Fruit fly (Drosophila melanogaster) whole organism, embryonic: ENCODE results near the gene CG14664.

Experiments used
- Adf1 ChIP-seq: fragments of 200-800 bp; sonication (Bioruptor generic); IDR thresholded peaks from 2 replicates; pipeline ENCODE4 v1.3.6; 2022; ENCODE audit warnings: missing biosample characterization, missing genetic modification characterization
- Awh ChIP-seq: fragments of 200-800 bp; sonication (Bioruptor generic); IDR thresholded peaks from 2 replicates; pipeline ENCODE4, ENCODE4 v1.3.6; 2022; ENCODE audit warnings: missing biosample characterization, missing genetic modification characterization
- B-H2 ChIP-seq: fragments of 200-800 bp; sonication (Bioruptor generic); optimal IDR thresholded peaks from 2 replicates; lab custom pipeline; 2018; ENCODE audit warnings: missing biosample characterization, mild to moderate bottlenecking, missing genetic modification characterization
- BtbVII ChIP-seq: fragments of 200-800 bp; sonication (Bioruptor generic); optimal IDR thresholded peaks from 3 replicates; lab custom pipeline; 2017; ENCODE audit warnings: missing biosample characterization, mild to moderate bottlenecking, missing genetic modification characterization
- CG10274 ChIP-seq: fragments of 200-800 bp; sonication (Bioruptor generic); optimal IDR thresholded peaks from 3 replicates; lab custom pipeline; 2017; ENCODE audit warnings: missing biosample characterization, mild to moderate bottlenecking, missing genetic modification characterization
- CG10321 ChIP-seq: fragments of 200-800 bp; sonication (Bioruptor generic); IDR thresholded peaks from 2 replicates; pipeline ENCODE4 v1.3.6; 2022; ENCODE audit warnings: missing biosample characterization, missing genetic modification characterization
- CG11560 ChIP-seq: fragments of 200-800 bp; sonication (Bioruptor generic); IDR thresholded peaks from 3 replicates; pipeline ENCODE4 v1.3.6; 2022; ENCODE audit warnings: missing biosample characterization, missing genetic modification characterization
- CG11696 ChIP-seq: fragments of 200-800 bp; sonication (Bioruptor generic); IDR thresholded peaks from 2 replicates; pipeline ENCODE4 v1.3.6; 2022; ENCODE audit warnings: missing biosample characterization, missing genetic modification characterization
- CG13424 ChIP-seq: fragments of 200-800 bp; sonication (Bioruptor generic); optimal IDR thresholded peaks from 2 replicates; lab custom pipeline; 2019; ENCODE audit warnings: missing biosample characterization, mild to moderate bottlenecking, missing genetic modification characterization, moderate library complexity
- CG14441 ChIP-seq: fragments of 200-800 bp; sonication (Bioruptor generic); IDR thresholded peaks from 2 replicates; pipeline ENCODE4 v1.3.6; 2022; ENCODE audit warnings: missing biosample characterization, missing genetic modification characterization
- CG15269 ChIP-seq: fragments of 200-800 bp; sonication (Bioruptor generic); optimal IDR thresholded peaks from 2 replicates; lab custom pipeline; 2018; ENCODE audit warnings: missing biosample characterization, mild to moderate bottlenecking, missing genetic modification characterization, moderate library complexity
- CG17328 ChIP-seq: fragments of 200-800 bp; sonication (Bioruptor generic); IDR thresholded peaks from 2 replicates; pipeline ENCODE4 v1.3.6; 2022; ENCODE audit warnings: missing biosample characterization, missing genetic modification characterization
- CG1792 ChIP-seq: fragments of 200-800 bp; sonication (Bioruptor generic); optimal IDR thresholded peaks from 2 replicates; lab custom pipeline; 2016; ENCODE audit warnings: missing biosample characterization, missing genetic modification characterization
- CG2116 ChIP-seq: fragments of 200-800 bp; sonication (Bioruptor generic); optimal IDR thresholded peaks from 3 replicates; lab custom pipeline; 2018; ENCODE audit warnings: missing biosample characterization, mild to moderate bottlenecking, missing genetic modification characterization
- CG31365 ChIP-seq: fragments of 200-800 bp; sonication (Bioruptor generic); optimal IDR thresholded peaks from 2 replicates; lab custom pipeline; 2018; ENCODE audit warnings: missing biosample characterization, mild to moderate bottlenecking, missing genetic modification characterization
- CG3163 ChIP-seq: fragments of 200-800 bp; sonication (Bioruptor generic); optimal IDR thresholded peaks from 3 replicates; lab custom pipeline; 2016; ENCODE audit warnings: missing biosample characterization, missing genetic modification characterization
- CG3281 ChIP-seq: fragments of 200-800 bp; sonication (Bioruptor generic); optimal IDR thresholded peaks from 3 replicates; lab custom pipeline; 2017; ENCODE audit warnings: missing biosample characterization, mild to moderate bottlenecking, missing genetic modification characterization
- CG3995 ChIP-seq: fragments of 200-800 bp; sonication (Bioruptor generic); optimal IDR thresholded peaks from 3 replicates; lab custom pipeline; 2016; ENCODE audit warnings: missing biosample characterization, missing genetic modification characterization
- CG4854 ChIP-seq: fragments of 200-800 bp; sonication (Bioruptor generic); optimal IDR thresholded peaks from 2 replicates; lab custom pipeline; 2016; ENCODE audit warnings: missing biosample characterization, missing genetic modification characterization, inconsistent platforms
- CG6791 ChIP-seq: fragments of 200-800 bp; sonication (Bioruptor generic); IDR thresholded peaks from 3 replicates; pipeline ENCODE4 v1.3.6; 2022; ENCODE audit warnings: missing biosample characterization, missing genetic modification characterization; ENCODE audit not compliant: partially characterized antibody
- D19B ChIP-seq: fragments of 200-800 bp; sonication (Bioruptor generic); optimal IDR thresholded peaks from 2 replicates; lab custom pipeline; 2017; ENCODE audit warnings: missing biosample characterization, mild to moderate bottlenecking, missing genetic modification characterization
- Drgx ChIP-seq: fragments of 200-800 bp; sonication (Bioruptor generic); IDR thresholded peaks from 2 replicates; pipeline ENCODE4 v1.3.6; 2022; ENCODE audit warnings: missing biosample characterization, missing genetic modification characterization
- Eip74EF ChIP-seq, 2 experiments: fragments of 200-800 bp in 1 of 2; fragments of >200 bp in 1 of 2; sonication (Bioruptor generic) in 1 of 2; optimal IDR thresholded peaks; 2 replicates each; lab custom pipeline; 2017 to 2019; ENCODE audit warnings: missing biosample characterization in 2 of 2, missing genetic modification characterization in 2 of 2, mild to moderate bottlenecking in 1 of 2, moderate library complexity in 1 of 2
- Elba2 ChIP-seq: fragments of 200-800 bp; sonication (Bioruptor generic); optimal IDR thresholded peaks from 3 replicates; lab custom pipeline; 2016; ENCODE audit warnings: missing biosample characterization, missing genetic modification characterization
- MBD-R2 ChIP-seq: fragments of 200-800 bp; sonication (Bioruptor generic); IDR thresholded peaks from 2 replicates; pipeline ENCODE4 v1.3.6; 2022; ENCODE audit warnings: missing biosample characterization, missing genetic modification characterization
- MTF-1 ChIP-seq: fragments of 200-800 bp; sonication (Bioruptor generic); optimal IDR thresholded peaks from 2 replicates; lab custom pipeline; 2018; ENCODE audit warnings: missing biosample characterization, mild to moderate bottlenecking, missing genetic modification characterization, borderline replicate concordance
- Myb ChIP-seq: fragments of 200-800 bp; sonication (Bioruptor generic); optimal IDR thresholded peaks from 2 replicates; lab custom pipeline; 2016; ENCODE audit warnings: missing biosample characterization, missing genetic modification characterization
- Optix ChIP-seq: fragments of 200-800 bp; sonication (Bioruptor generic); IDR thresholded peaks from 3 replicates; pipeline ENCODE4 v1.3.6; 2022; ENCODE audit warnings: missing biosample characterization, missing genetic modification characterization
- Side ChIP-seq: fragments of 200-800 bp; sonication (Bioruptor generic); optimal IDR thresholded peaks from 2 replicates; lab custom pipeline; 2016; ENCODE audit warnings: missing biosample characterization, missing genetic modification characterization
- Taf1 ChIP-seq: fragments of 200-800 bp; sonication (Bioruptor generic); IDR thresholded peaks from 2 replicates; pipeline ENCODE4 v1.3.6; 2022; ENCODE audit warnings: missing biosample characterization, missing genetic modification characterization
- Xrp1 ChIP-seq: fragments of 200-800 bp; sonication (Bioruptor generic); IDR thresholded peaks from 2 replicates; pipeline ENCODE4 v1.3.6; 2022; ENCODE audit warnings: missing biosample characterization, missing genetic modification characterization
- ap ChIP-seq: fragments of 200-800 bp; sonication (Bioruptor generic); IDR thresholded peaks from 2 replicates; pipeline ENCODE4 v1.3.6; 2022; ENCODE audit warnings: missing biosample characterization, missing genetic modification characterization
- az2 ChIP-seq: fragments of 200-800 bp; sonication (Bioruptor generic); optimal IDR thresholded peaks from 3 replicates; lab custom pipeline; 2016; ENCODE audit warnings: missing biosample characterization, missing genetic modification characterization
- bcd ChIP-seq: fragments of 200-800 bp; sonication (Bioruptor generic); optimal IDR thresholded peaks from 2 replicates; lab custom pipeline; 2017; ENCODE audit warnings: missing biosample characterization, mild to moderate bottlenecking, missing genetic modification characterization
- cg ChIP-seq: fragments of 200-800 bp; sonication (Bioruptor generic); optimal IDR thresholded peaks from 3 replicates; lab custom pipeline; 2019; ENCODE audit warnings: missing biosample characterization, mild to moderate bottlenecking, missing genetic modification characterization, moderate library complexity
- chif ChIP-seq, 2 experiments: fragments of 200-800 bp; sonication (Bioruptor generic); optimal IDR thresholded peaks; 3 replicates each; lab custom pipeline; 2016; ENCODE audit warnings: missing biosample characterization in 2 of 2, missing genetic modification characterization in 2 of 2
- ci ChIP-seq: fragments of 200-800 bp; sonication (Bioruptor generic); IDR thresholded peaks from 3 replicates; pipeline ENCODE4 v1.3.6; 2022; ENCODE audit warnings: missing biosample characterization, missing genetic modification characterization
- da ChIP-seq: fragments of 200-800 bp; sonication (Bioruptor generic); optimal IDR thresholded peaks from 2 replicates; lab custom pipeline; 2016; ENCODE audit warnings: missing biosample characterization, missing genetic modification characterization
- dmrt99B ChIP-seq: fragments of 200-800 bp; sonication (Bioruptor generic); optimal IDR thresholded peaks from 2 replicates; lab custom pipeline; 2018; ENCODE audit warnings: missing biosample characterization, mild to moderate bottlenecking, missing genetic modification characterization, moderate library complexity
- emc ChIP-seq: fragments of 200-800 bp; sonication (Bioruptor generic); optimal IDR thresholded peaks from 2 replicates; lab custom pipeline; 2016; ENCODE audit warnings: missing biosample characterization, missing genetic modification characterization
- hbn ChIP-seq: fragments of 200-800 bp; sonication (Bioruptor generic); IDR thresholded peaks from 2 replicates; pipeline ENCODE4 v1.3.6; 2022; ENCODE audit warnings: missing biosample characterization, missing genetic modification characterization; ENCODE audit not compliant: partially characterized antibody
- her ChIP-seq: fragments of 200-800 bp; sonication (Bioruptor generic); optimal IDR thresholded peaks from 2 replicates; lab custom pipeline; 2016; ENCODE audit warnings: missing biosample characterization, missing genetic modification characterization
- lab ChIP-seq: fragments of 200-800 bp; sonication (Bioruptor generic); optimal IDR thresholded peaks from 3 replicates; lab custom pipeline; 2017; ENCODE audit warnings: missing biosample characterization, missing genetic modification characterization, mild to moderate bottlenecking, moderate library complexity, missing genetic modification reagents
- pfk ChIP-seq: fragments of 200-800 bp; sonication (Bioruptor generic); optimal IDR thresholded peaks from 2 replicates; lab custom pipeline; 2018; ENCODE audit warnings: missing biosample characterization, mild to moderate bottlenecking, missing genetic modification characterization, moderate library complexity
- ranshi ChIP-seq: fragments of 200-800 bp; sonication (Bioruptor generic); IDR thresholded peaks from 2 replicates; pipeline ENCODE4 v1.3.6; 2022; ENCODE audit warnings: missing biosample characterization, missing genetic modification characterization
- scrt ChIP-seq: fragments of 200-800 bp; sonication (Bioruptor generic); optimal IDR thresholded peaks from 2 replicates; lab custom pipeline; 2018; ENCODE audit warnings: missing biosample characterization, mild to moderate bottlenecking, missing genetic modification characterization, moderate library complexity
- sim ChIP-seq: fragments of 200-800 bp; sonication (Bioruptor generic); IDR thresholded peaks from 2 replicates; pipeline ENCODE4 v1.3.6; 2022; ENCODE audit warnings: missing biosample characterization, missing genetic modification characterization
- sug ChIP-seq: fragments of 200-800 bp; optimal IDR thresholded peaks from 2 replicates; lab custom pipeline; 2019; ENCODE audit warnings: missing biosample characterization, mild to moderate bottlenecking, missing genetic modification characterization, moderate library complexity
- tgo ChIP-seq: fragments of 200-800 bp; sonication (Bioruptor generic); IDR thresholded peaks from 3 replicates; pipeline ENCODE4 v1.3.6; 2022; ENCODE audit warnings: missing biosample characterization, missing genetic modification characterization
- zfh1 ChIP-seq: fragments of 200-800 bp; sonication (Bioruptor generic); IDR thresholded peaks from 3 replicates; pipeline ENCODE4 v1.3.6; 2022; ENCODE audit warnings: missing biosample characterization, missing genetic modification characterization

CG14664 gene

dm6 chr3R:5198302-5198701 lies 25.6 kb upstream of the CG14664 start (continued):
- TF ChIP-seq CG14441 (GFP tag; lab: Robert Waterston, UW) = peak; percentile 56; the same call in 1 of the 2 replicates
- TF ChIP-seq CG4854 (GFP tag; lab: Kevin White, UChicago) = no peak
- TF ChIP-seq Side (GFP tag; lab: Kevin White, UChicago) = peak; percentile 66
- peak; percentile 72 for TF ChIP-seq BtbVII (GFP tag; lab: Kevin White, UChicago)
- peak; percentile 73 for TF ChIP-seq dmrt99B
- peak; percentile 26 for TF ChIP-seq B-H2 (GFP tag; lab: Kevin White, UChicago)
- no peak for TF ChIP-seq emc (GFP tag; lab: Kevin White, UChicago)
- peak; percentile 67 for TF ChIP-seq her (GFP tag; lab: Kevin White, UChicago)
- TF ChIP-seq ci (GFP tag; lab: Robert Waterston, UW) = peak; percentile 69; the same call in 2 of the 3 replicates
- TF ChIP-seq Drgx = peak; percentile 48; the same call in 1 of the 2 replicates
- TF ChIP-seq CG3281 = peak; percentile 67
- TF ChIP-seq CG13424 = peak; percentile 42
- peak; percentile 12 for TF ChIP-seq CG1792 (GFP tag; lab: Kevin White, UChicago)
- TF ChIP-seq Eip74EF (GFP tag; optimal IDR thresholded peaks at IDR 0.05; lab: Kevin White, UChicago) = no peak
- no peak for TF ChIP-seq CG2116
- TF ChIP-seq D19B (GFP tag; lab: Kevin White, UChicago) = peak; percentile 27
- TF ChIP-seq cg (GFP tag; lab: Kevin White, UChicago) = no peak
- TF ChIP-seq hbn (GFP tag; lab: Robert Waterston, UW) = no peak
- TF ChIP-seq tgo (GFP tag; lab: Robert Waterston, UW) = peak; percentile 32; the same call in 1 of the 3 replicates
- peak; percentile 41; the same call in 1 of the 2 replicates for TF ChIP-seq CG17328 (GFP tag; lab: Robert Waterston, UW)
- 0 out of 3 replicates have a peak, but pooled peaks have one; percentile 50 for TF ChIP-seq zfh1
- peak; percentile 53 for TF ChIP-seq bcd
- peak; percentile 89 for TF ChIP-seq lab (GFP tag; lab: Kevin White, UChicago)
- TF ChIP-seq CG11560 (tag; lab: Robert Waterston, UW) = peak; percentile 53; the same call in 1 of the 3 replicates
- TF ChIP-seq Awh (GFP tag; lab: Robert Waterston, UW) = no peak
- TF ChIP-seq Optix (GFP tag; lab: Robert Waterston, UW) = peak; percentile 54; the same call in 1 of the 3 replicates
- TF ChIP-seq CG15269 = peak; percentile 67
- no peak for TF ChIP-seq pfk (GFP tag; lab: Kevin White, UChicago)
- 0 out of 2 replicates have a peak, but pooled peaks have one; percentile 32 for TF ChIP-seq Taf1 (GFP tag; lab: Robert Waterston, UW)
- TF ChIP-seq CG10274 (GFP tag; lab: Kevin White, UChicago) = no peak
- TF ChIP-seq MBD-R2 (GFP tag; lab: Robert Waterston, UW) = peak; percentile 17; the same call in 1 of the 2 replicates
- peak; percentile 66 for TF ChIP-seq ranshi (GFP tag; lab: Robert Waterston, UW)
- 0 out of 2 replicates have a peak, but pooled peaks have one; percentile 11 for TF ChIP-seq ap
- peak; percentile 39 for TF ChIP-seq CG3163 (GFP tag; lab: Kevin White, UChicago)
- TF ChIP-seq Xrp1 (GFP tag; lab: Robert Waterston, UW) = peak; percentile 49
- TF ChIP-seq az2 (GFP tag; lab: Kevin White, UChicago) = peak; percentile 10
- TF ChIP-seq scrt (GFP tag; lab: Kevin White, UChicago) = peak; percentile 55
- TF ChIP-seq chif (GFP tag; optimal IDR thresholded peaks at IDR 0.05; lab: Kevin White, UChicago) = peak; percentile 23 to 45
- 0 out of 2 replicates have a peak, but pooled peaks have one; percentile 25 for TF ChIP-seq CG11696 (GFP tag; lab: Robert Waterston, UW)
- no peak for TF ChIP-seq CG10321 (GFP tag; lab: Robert Waterston, UW)
- peak; percentile 39 for TF ChIP-seq CG31365 (tag; lab: Kevin White, UChicago)
- TF ChIP-seq MTF-1 = no peak
- no peak for TF ChIP-seq sim (GFP tag; lab: Robert Waterston, UW)
- 0 out of 3 replicates have a peak, but pooled peaks have one; percentile 26 for TF ChIP-seq CG6791 (GFP tag; lab: Robert Waterston, UW)
- peak; percentile 45 for TF ChIP-seq Myb
- TF ChIP-seq Elba2 (GFP tag; lab: Kevin White, UChicago) = no peak
- peak; percentile 42; the same call in 1 of the 2 replicates for TF ChIP-seq Adf1
- peak; percentile 22 for TF ChIP-seq sug (tag; lab: Kevin White, UChicago)
- TF ChIP-seq da = no peak
- TF ChIP-seq CG3995 = peak; percentile 18
